Worm (Caenorhabditis elegans): ENCODE measurements around the gene henn-1.

henn-1 gene

DNA sequence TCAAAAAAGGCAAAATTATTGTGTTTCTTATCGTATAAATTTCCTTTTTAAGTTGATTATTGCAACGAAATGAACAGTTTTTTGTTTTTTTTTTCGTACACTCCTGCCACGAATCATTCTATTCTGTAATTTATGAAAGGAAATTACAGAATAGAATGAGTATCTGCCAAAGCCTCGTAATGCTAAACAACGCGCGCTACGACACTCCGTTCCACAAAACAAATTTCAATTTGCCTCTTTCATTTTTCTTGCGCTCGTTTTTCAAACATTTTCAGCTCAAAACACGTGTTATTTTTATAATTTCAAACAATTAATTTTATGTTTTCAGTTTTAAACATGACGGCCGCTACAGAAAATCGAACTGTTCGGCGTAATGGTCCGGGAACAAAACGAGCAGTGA is 7.7 kb upstream of the henn-1 start, which contains the start of gene mob-4:
Gene mob-4, plus strand, starts transcription at position 329 of the 400 bp plus-strand sequence.
- peak; percentile 22 for TF ChIP-seq pha-4 (tag; optimal IDR thresholded peaks at IDR 0.05)
- TF ChIP-seq hmg-11 (tag; optimal IDR thresholded peaks at IDR 0.05): peak; percentile 41
- no peak for TF ChIP-seq elt-3 (tag; optimal IDR thresholded peaks at IDR 0.05)
- no peak for TF ChIP-seq pqm-1 (tag; optimal IDR thresholded peaks at IDR 0.05)
- TF ChIP-seq nfya-1 (tag; optimal IDR thresholded peaks at IDR 0.05; ENCODE audit: insufficient read depth): peak; percentile 11
- peak; percentile 1 for TF ChIP-seq egl-5 (tag; optimal IDR thresholded peaks at IDR 0.05)
- peak; percentile 57 for TF ChIP-seq lin-15B (tag; optimal IDR thresholded peaks at IDR 0.05)
- TF ChIP-seq lsy-12 (tag; optimal IDR thresholded peaks at IDR 0.05): no peak

DNA sequence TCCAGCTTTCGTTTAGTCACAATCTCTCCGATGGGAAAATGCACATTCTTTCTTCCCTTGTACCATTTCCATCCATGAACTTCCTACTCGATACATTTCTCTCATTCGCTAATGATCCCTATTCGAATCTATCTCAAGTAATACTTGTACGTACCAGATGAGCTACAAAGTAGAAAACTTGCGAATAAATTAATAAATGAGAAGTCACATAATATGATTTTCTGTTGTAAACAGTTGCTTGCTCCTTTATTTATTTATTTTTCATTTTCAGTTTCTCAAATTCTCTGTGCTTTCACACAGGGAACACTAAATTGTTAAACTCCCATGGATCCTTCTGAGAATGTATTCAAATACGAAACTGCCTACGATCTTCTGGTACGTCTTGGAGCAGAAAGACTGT is 6.3 kb upstream of the henn-1 start, which contains the start of gene rfs-1:
Gene rfs-1, plus strand, starts transcription at position 301 of the 400 bp plus-strand sequence.
- TF ChIP-seq egl-27 (tag; optimal IDR thresholded peaks at IDR 0.05) (no peak), nhr-43 (tag; optimal IDR thresholded peaks at IDR 0.05; ENCODE audit: poor library complexity, severe bottlenecking) (no peak), R02D3.7 (tag; optimal IDR thresholded peaks at IDR 0.05) (no peak), nhr-23 (tag; optimal IDR thresholded peaks at IDR 0.05) (no peak), nhr-25 (tag; optimal IDR thresholded peaks at IDR 0.05) (no peak), snpc-4 (tag; optimal IDR thresholded peaks at IDR 0.05) (no peak), ZK546.5 (tag; optimal IDR thresholded peaks at IDR 0.05) (no peak), nfya-1 (tag; optimal IDR thresholded peaks at IDR 0.05; ENCODE audit: insufficient read depth) (no peak), skn-1 (tag; optimal IDR thresholded peaks at IDR 0.05) (no peak), daf-12 (tag; optimal IDR thresholded peaks at IDR 0.05) (no peak)

DNA sequence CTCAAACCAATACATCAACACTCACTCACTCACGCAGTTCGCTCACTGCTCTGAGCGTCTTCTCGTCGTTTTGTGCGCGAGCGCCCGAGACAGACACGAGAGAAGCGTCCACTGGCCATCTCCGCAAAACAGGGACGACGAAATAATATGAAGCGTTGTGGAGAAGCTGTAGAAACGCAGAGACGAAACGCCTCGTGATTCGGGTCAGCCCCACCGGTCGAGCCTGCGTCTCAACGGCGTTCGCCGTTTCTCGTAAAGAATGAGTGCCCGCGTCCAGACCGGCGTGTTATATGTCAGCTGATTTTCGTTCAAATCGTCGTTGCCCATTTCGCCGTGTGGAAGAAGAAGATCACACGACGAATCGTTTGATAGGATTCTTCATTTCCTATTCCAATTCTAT is 4.9 kb upstream of the henn-1 start, which contains the start of gene fbxl-1:
Gene fbxl-1, plus strand, starts transcription at position 320 of the 400 bp plus-strand sequence.
- TF ChIP-seq mdl-1 (tag; optimal IDR thresholded peaks at IDR 0.05): peak; percentile 59
- no peak for TF ChIP-seq fkh-2 (tag; optimal IDR thresholded peaks at IDR 0.05)
- TF ChIP-seq nhr-12 (tag; optimal IDR thresholded peaks at IDR 0.05): no peak
- TF ChIP-seq nhr-76 (tag; optimal IDR thresholded peaks at IDR 0.05): no peak
- TF ChIP-seq ztf-4 (tag; optimal IDR thresholded peaks at IDR 0.05): peak; percentile 12
- peak; percentile 66 for TF ChIP-seq elt-2 (tag; optimal IDR thresholded peaks at IDR 0.05)
- TF ChIP-seq jun-1 (tag; optimal IDR thresholded peaks at IDR 0.05): peak; percentile 93
- no peak for TF ChIP-seq sea-2 (GFP tag; optimal IDR thresholded peaks at IDR 0.05)
- peak; percentile 63 for TF ChIP-seq nhr-43 (tag; optimal IDR thresholded peaks at IDR 0.05; ENCODE audit: poor library complexity, severe bottlenecking)
- TF ChIP-seq zag-1 (tag; optimal IDR thresholded peaks at IDR 0.05): no peak
- TF ChIP-seq unc-39 (tag; optimal IDR thresholded peaks at IDR 0.05): no peak
- no peak for TF ChIP-seq eor-1 (tag; optimal IDR thresholded peaks at IDR 0.05)
- TF ChIP-seq pqm-1 (tag; optimal IDR thresholded peaks at IDR 0.05): peak; percentile 55
- TF ChIP-seq nhr-11 (tag; optimal IDR thresholded peaks at IDR 0.05): no peak
- TF ChIP-seq nhr-25 (tag; optimal IDR thresholded peaks at IDR 0.05): peak; percentile 26
- TF ChIP-seq nhr-28 (tag; optimal IDR thresholded peaks at IDR 0.05): no peak
- TF ChIP-seq nhr-67 (tag; optimal IDR thresholded peaks at IDR 0.05): no peak
- no peak for TF ChIP-seq mml-1 (tag; optimal IDR thresholded peaks at IDR 0.05)
- TF ChIP-seq nhr-77 (tag; optimal IDR thresholded peaks at IDR 0.05): no peak
- peak; percentile 92 for TF ChIP-seq nfya-1 (tag; optimal IDR thresholded peaks at IDR 0.05; ENCODE audit: insufficient read depth)
- TF ChIP-seq nhr-237 (tag; optimal IDR thresholded peaks at IDR 0.05): no peak
- TF ChIP-seq ceh-28 (tag; optimal IDR thresholded peaks at IDR 0.05): peak; percentile 33
- peak; percentile 38 for TF ChIP-seq unc-62 (GFP tag; optimal IDR thresholded peaks at IDR 0.05)
- TF ChIP-seq ceh-9 (tag; optimal IDR thresholded peaks at IDR 0.05): no peak
- peak; percentile 64 for TF ChIP-seq snpc-4 (tag; optimal IDR thresholded peaks at IDR 0.05)
- TF ChIP-seq ZK546.5 (tag; optimal IDR thresholded peaks at IDR 0.05): no peak
- peak; percentile 52 for TF ChIP-seq nhr-23 (tag; optimal IDR thresholded peaks at IDR 0.05)
- no peak for TF ChIP-seq daf-12 (tag; optimal IDR thresholded peaks at IDR 0.05)
- peak; percentile 64 for TF ChIP-seq lin-39 (tag; optimal IDR thresholded peaks at IDR 0.05)
- peak; percentile 74 for TF ChIP-seq lsy-12 (tag; optimal IDR thresholded peaks at IDR 0.05)
- no peak for TF ChIP-seq ceh-16 (tag; optimal IDR thresholded peaks at IDR 0.05)
- TF ChIP-seq elt-1 (tag; optimal IDR thresholded peaks at IDR 0.05): peak; percentile 36
- TF ChIP-seq skn-1 (tag; optimal IDR thresholded peaks at IDR 0.05): no peak
- TF ChIP-seq lin-15B (tag; optimal IDR thresholded peaks at IDR 0.05): peak; percentile 73
- TF ChIP-seq tbx-2 (tag; optimal IDR thresholded peaks at IDR 0.05): peak; percentile 20
- TF ChIP-seq ama-1 (optimal IDR thresholded peaks at IDR 0.05): no peak
- TF ChIP-seq egl-5 (tag; optimal IDR thresholded peaks at IDR 0.05): peak; percentile 84
- TF ChIP-seq ztf-11 (tag; optimal IDR thresholded peaks at IDR 0.05): no peak
- no peak for TF ChIP-seq aly-2 (tag; optimal IDR thresholded peaks at IDR 0.05)
- TF ChIP-seq elt-3 (tag; optimal IDR thresholded peaks at IDR 0.05): no peak
- peak; percentile 87 for TF ChIP-seq pha-4 (tag; optimal IDR thresholded peaks at IDR 0.05)
- TF ChIP-seq ceh-82 (tag; optimal IDR thresholded peaks at IDR 0.05): no peak
- TF ChIP-seq R02D3.7 (tag; optimal IDR thresholded peaks at IDR 0.05): peak; percentile 33
- peak; percentile 94 for TF ChIP-seq hmg-11 (tag; optimal IDR thresholded peaks at IDR 0.05)
- peak; percentile 47 for TF ChIP-seq fkh-10 (GFP tag; optimal IDR thresholded peaks at IDR 0.05)
- TF ChIP-seq egl-27 (tag; optimal IDR thresholded peaks at IDR 0.05): no peak
- TF ChIP-seq fos-1 (tag; optimal IDR thresholded peaks at IDR 0.05): no peak

All from whole organism, L3 larva.